Worm (Caenorhabditis elegans) whole organism, L4/young adult: ENCODE measurements around the gene Y41D4A.4.
A peak's percentile ranks its signal among the peaks of the same experiment; 100 is the strongest.

Source experiments
- W03F9.2 ChIP-seq: fragments of 150-350 bp; optimal IDR thresholded peaks from 2 replicates; lab custom pipeline; 2014; ENCODE audit warnings: missing biosample characterization, missing genetic modification characterization
- dao-5 ChIP-seq: sonication (generic microtip); optimal IDR thresholded peaks from 2 replicates; lab custom pipeline; 2016; ENCODE audit warnings: missing genotype, missing genetic modification characterization, moderate library complexity, missing compliant biosample characterization
- him-1 ChIP-seq: sonication (generic microtip); optimal IDR thresholded peaks from 2 replicates; lab custom pipeline; 2016; ENCODE audit warnings: missing genotype, missing genetic modification reagents, missing genetic modification characterization, missing compliant biosample characterization

Gene Y41D4A.4

DNA sequence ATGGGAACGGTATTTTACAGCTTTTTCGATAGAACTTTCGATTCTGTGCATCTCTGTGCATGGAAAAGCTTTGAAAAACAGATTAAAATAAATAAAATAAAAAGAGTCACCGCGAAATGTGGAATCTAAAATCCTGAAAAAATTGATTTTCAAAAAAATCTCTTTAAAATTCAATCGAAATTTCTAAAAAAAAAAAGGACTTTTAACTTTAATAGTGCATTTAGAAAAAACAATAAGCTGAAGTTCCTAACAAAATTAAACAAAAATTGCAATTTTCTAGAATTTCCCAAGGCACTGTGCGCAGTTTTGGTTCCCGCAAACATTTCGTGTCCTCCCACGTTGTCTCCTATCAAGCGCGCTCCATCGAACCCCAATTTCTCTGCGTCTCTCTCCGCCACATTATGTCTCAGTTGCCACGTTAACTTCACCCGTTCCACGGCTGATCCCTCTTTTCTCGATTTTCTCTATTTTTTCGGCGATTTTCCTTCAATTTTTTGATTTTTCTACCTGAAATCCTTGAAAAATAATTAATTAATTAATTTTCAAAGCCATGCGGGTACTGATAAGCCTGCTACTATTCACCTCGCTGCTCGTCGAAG lies at the start of gene Y41D4A.4, which contains the start of gene Y41D4A.6:
Gene Y41D4A.4, plus strand, starts transcription at position 549 of the 599 bp plus-strand sequence.
Gene Y41D4A.6, minus strand, starts transcription at position 51 of the 599 bp plus-strand sequence.
- TF ChIP-seq him-1 (tag; lab: Kevin White, UChicago) (peak; percentile 76), dao-5 (tag; lab: Kevin White, UChicago) (no peak), W03F9.2 (tag; lab: Kevin White, UChicago) (peak; percentile 82)

DNA sequence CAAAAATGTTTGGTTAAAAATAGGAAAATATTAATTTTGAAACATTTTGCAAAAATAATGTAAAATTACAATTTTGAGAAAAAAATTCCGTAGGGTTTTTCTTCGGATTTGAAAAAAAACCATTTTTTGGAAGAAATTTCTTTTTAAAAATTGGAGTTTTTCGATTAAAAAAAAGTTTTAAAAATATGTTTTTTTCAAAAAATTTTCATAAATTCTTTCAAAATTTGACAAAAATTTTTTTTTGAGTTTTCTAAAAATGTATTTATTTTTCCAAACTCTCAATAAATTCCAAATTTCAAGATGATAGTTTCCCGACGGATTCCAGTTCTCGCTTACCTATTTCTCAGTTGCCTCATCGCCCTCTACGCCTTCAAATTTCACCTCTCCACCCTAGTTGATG lies 46.2 kb upstream of the Y41D4A.4 start, which contains the start of gene bus-2:
Gene bus-2, plus strand, starts transcription at position 301 of the 400 bp plus-strand sequence.
- TF ChIP-seq dao-5 (tag; lab: Kevin White, UChicago) (no peak), him-1 (tag; lab: Kevin White, UChicago) (no peak), W03F9.2 (tag; lab: Kevin White, UChicago) (no peak)

- no peak for TF ChIP-seq dao-5 (tag; lab: Kevin White, UChicago)
- no peak for TF ChIP-seq W03F9.2 (tag; lab: Kevin White, UChicago)
- no peak for TF ChIP-seq him-1 (tag; lab: Kevin White, UChicago)
These were observed 38.8 kb upstream of the Y41D4A.4 start, which contains the start of gene K08D12.4 for ce11 chrIV:1706996-1707395. TSS of gene K08D12.4 (plus strand) at chrIV:1707296.

DNA sequence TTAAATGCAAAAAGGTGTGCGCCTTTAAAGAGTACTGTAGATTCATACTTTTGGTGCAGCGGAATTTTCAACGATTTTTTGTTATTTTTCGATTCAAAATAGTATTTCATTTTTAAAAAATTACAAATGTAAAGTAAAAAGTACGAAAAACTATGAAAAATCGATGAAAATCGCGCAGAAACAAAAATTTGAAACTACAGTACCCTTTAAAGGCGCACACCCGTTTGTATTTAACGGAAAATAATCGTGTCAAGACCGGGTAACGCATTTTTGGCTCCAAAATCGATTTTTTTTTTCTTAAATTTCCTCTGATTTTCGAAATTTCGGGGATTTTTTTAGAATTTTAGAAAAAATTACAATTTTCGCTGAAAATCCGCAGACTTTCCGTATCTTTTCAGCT lies 37.8 kb upstream of the Y41D4A.4 start:
- TF ChIP-seq him-1 (tag; lab: Kevin White, UChicago) (no peak), W03F9.2 (tag; lab: Kevin White, UChicago) (no peak), dao-5 (tag; lab: Kevin White, UChicago) (no peak)

DNA sequence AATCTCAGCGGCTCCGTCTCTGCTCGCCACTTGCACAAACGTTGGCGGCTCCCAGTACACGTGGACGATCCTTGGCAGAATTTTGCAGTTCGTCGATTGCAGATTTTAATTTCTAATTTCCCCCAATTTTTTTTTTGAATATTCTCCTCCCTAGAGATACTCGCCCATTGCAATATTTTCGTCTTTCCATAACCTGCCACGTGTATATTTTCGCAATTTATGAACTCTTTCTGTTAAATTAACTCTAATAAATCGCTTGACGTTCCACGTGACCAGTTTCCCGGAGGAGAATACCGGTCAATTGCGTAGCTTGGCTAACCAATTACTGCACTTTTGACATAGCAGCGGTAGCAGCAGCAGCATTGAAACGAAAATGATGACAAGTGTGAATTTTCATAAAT lies 37.4 kb upstream of the Y41D4A.4 start:
- no peak for TF ChIP-seq W03F9.2 (tag; lab: Kevin White, UChicago)
- TF ChIP-seq him-1 (tag; lab: Kevin White, UChicago): no peak
- no peak for TF ChIP-seq dao-5 (tag; lab: Kevin White, UChicago)

DNA sequence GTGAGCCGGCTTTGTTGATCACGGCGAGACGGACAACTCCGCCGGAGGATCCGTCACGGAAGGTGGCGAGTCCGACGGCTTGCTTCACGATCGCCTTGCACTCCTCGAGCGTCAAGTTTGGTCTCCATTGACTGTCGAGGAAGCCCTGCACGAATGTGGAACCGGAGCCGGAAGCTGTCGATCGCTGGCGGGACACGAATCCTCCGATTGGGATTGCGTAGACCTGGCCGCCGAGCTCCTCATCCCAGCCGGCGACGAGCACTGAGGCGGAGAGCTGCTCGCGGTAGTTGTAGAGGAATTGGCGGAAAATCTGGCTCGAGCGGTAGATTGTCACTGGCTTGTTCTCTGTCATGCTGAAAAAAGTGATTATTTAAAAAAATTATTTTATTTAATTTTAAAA lies 36.8 kb upstream of the Y41D4A.4 start:
- no peak for TF ChIP-seq dao-5 (tag; lab: Kevin White, UChicago)
- TF ChIP-seq him-1 (tag; lab: Kevin White, UChicago): no peak
- TF ChIP-seq W03F9.2 (tag; lab: Kevin White, UChicago): no peak

- TF ChIP-seq him-1 (tag; lab: Kevin White, UChicago) (no peak), W03F9.2 (tag; lab: Kevin White, UChicago) (peak; percentile 86)
These were observed 36.0 kb upstream of the Y41D4A.4 start, which contains the start of the genes pbs-1 and K08D12.3 for ce11 chrIV:1709695-1710315. TSS of gene pbs-1 (minus strand) at chrIV:1709745. TSS of gene K08D12.3 (plus strand) at chrIV:1710265.

- TF ChIP-seq him-1 (tag; lab: Kevin White, UChicago) (no peak), W03F9.2 (tag; lab: Kevin White, UChicago) (no peak), dao-5 (tag; lab: Kevin White, UChicago) (no peak)
These were observed 35.3 kb upstream of the Y41D4A.4 start for ce11 chrIV:1710535-1710934.

- peak; percentile 37 for TF ChIP-seq dao-5 (tag; lab: Kevin White, UChicago)
- no peak for TF ChIP-seq him-1 (tag; lab: Kevin White, UChicago)
- TF ChIP-seq W03F9.2 (tag; lab: Kevin White, UChicago): no peak
These were observed 34.7 kb upstream of the Y41D4A.4 start, which contains the start of gene rpi-2 for ce11 chrIV:1711029-1711489. TSS of gene rpi-2 (plus strand) at chrIV:1711262.

- no peak for TF ChIP-seq dao-5 (tag; lab: Kevin White, UChicago)
- no peak for TF ChIP-seq him-1 (tag; lab: Kevin White, UChicago)
- no peak for TF ChIP-seq W03F9.2 (tag; lab: Kevin White, UChicago)
These were observed 32.2 kb upstream of the Y41D4A.4 start for ce11 chrIV:1713618-1714017.

DNA sequence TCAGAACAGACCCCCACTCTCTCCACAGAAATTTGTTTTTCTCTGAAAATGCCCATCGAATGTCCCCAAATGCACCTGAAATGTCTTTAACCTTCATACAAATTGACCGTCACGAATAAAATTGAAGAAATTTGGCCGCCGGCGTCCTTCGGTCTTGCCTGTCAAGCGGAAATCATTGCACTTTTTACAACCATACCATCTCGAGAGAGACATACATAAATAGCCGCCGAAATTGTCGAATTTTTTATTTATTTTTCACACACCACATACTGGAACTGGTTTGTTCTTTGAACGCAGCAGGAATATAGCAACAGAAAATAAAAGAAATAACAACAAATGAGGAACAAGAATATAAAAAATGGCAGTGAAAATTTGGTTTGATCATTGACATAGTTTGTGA lies 30.1 kb upstream of the Y41D4A.4 start:
- TF ChIP-seq dao-5 (tag; lab: Kevin White, UChicago) (no peak), him-1 (tag; lab: Kevin White, UChicago) (no peak), W03F9.2 (tag; lab: Kevin White, UChicago) (no peak)

DNA sequence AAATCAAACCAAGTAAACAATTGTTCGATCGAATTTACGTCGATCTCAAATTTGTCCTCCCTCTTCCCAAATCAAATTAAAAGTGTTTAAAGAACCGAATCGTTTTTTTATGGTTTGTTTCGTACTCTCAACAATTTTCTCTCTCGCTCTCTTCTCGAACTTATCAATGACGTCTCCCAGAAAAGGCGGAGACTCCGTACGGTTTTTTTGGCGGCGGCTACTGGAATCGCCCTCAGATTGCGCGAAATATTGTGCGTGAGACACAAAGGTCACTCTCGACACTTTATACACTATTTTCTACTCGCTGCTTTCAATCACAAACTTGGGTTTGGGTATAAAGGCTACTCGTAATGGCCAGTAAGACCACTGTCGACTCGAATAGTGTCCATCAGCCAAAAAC lies 25.3 kb upstream of the Y41D4A.4 start, which contains the start of gene epic-2:
Gene epic-2, plus strand, starts transcription at position 317 of the 400 bp plus-strand sequence.
- TF ChIP-seq W03F9.2 (tag; lab: Kevin White, UChicago) (no peak), him-1 (tag; lab: Kevin White, UChicago) (no peak), dao-5 (tag; lab: Kevin White, UChicago) (no peak)

- TF ChIP-seq dao-5 (tag; lab: Kevin White, UChicago) (no peak), W03F9.2 (tag; lab: Kevin White, UChicago) (no peak), him-1 (tag; lab: Kevin White, UChicago) (no peak)
These were observed 24.2 kb upstream of the Y41D4A.4 start for ce11 chrIV:1721610-1722009.
